Fruit fly (Drosophila melanogaster) whole organism, embryonic: Measurements from ENCODE around the gene CG15439.
A peak's percentile ranks its signal among the peaks of the same experiment; 100 is the strongest.

Source experiments
- Abd-B ChIP-seq: fragments of 200-800 bp; sonication (Bioruptor generic); optimal IDR thresholded peaks from 2 replicates; lab custom pipeline; 2018; ENCODE audit warnings: missing biosample characterization, mild to moderate bottlenecking, missing genetic modification characterization, moderate library complexity
- Adf1 ChIP-seq: fragments of 200-800 bp; sonication (Bioruptor generic); IDR thresholded peaks from 2 replicates; pipeline ENCODE4 v1.3.6; 2022; ENCODE audit warnings: missing biosample characterization, missing genetic modification characterization
- CG10147 ChIP-seq: fragments of 200-800 bp; sonication (Bioruptor generic); optimal IDR thresholded peaks from 2 replicates; lab custom pipeline; 2019; ENCODE audit warnings: missing biosample characterization, mild to moderate bottlenecking, missing genetic modification characterization, moderate library complexity
- CG1024 ChIP-seq: fragments of 200-800 bp; sonication (Bioruptor generic); IDR thresholded peaks from 2 replicates; pipeline ENCODE4 v1.3.6; 2022; ENCODE audit warnings: missing biosample characterization, missing genetic modification characterization
- CG10462 ChIP-seq: fragments of 200-800 bp; sonication (Bioruptor generic); optimal IDR thresholded peaks from 2 replicates; lab custom pipeline; 2016; ENCODE audit warnings: missing biosample characterization, missing genetic modification characterization
- CG10565 ChIP-seq: fragments of 200-800 bp; sonication (Bioruptor generic); optimal IDR thresholded peaks from 3 replicates; lab custom pipeline; 2016; ENCODE audit warnings: missing biosample characterization, mild to moderate bottlenecking, missing genetic modification characterization
- CG11504 ChIP-seq: fragments of 200-800 bp; sonication (Bioruptor generic); optimal IDR thresholded peaks from 3 replicates; lab custom pipeline; 2019; ENCODE audit warnings: missing biosample characterization, mild to moderate bottlenecking, missing genetic modification characterization, moderate library complexity
- CG12104 ChIP-seq: fragments of 200-800 bp; sonication (Bioruptor generic); optimal IDR thresholded peaks from 3 replicates; lab custom pipeline; 2016; ENCODE audit warnings: missing biosample characterization, missing genetic modification characterization
- CG12659 ChIP-seq: fragments of 200-800 bp; sonication (Bioruptor generic); optimal IDR thresholded peaks from 3 replicates; lab custom pipeline; 2017; ENCODE audit warnings: mild to moderate bottlenecking, missing biosample characterization, missing genetic modification reagents, missing genetic modification characterization
- CG13296 ChIP-seq: fragments of 200-800 bp; sonication (Bioruptor generic); optimal IDR thresholded peaks from 3 replicates; lab custom pipeline; 2018; ENCODE audit warnings: missing biosample characterization, mild to moderate bottlenecking, missing genetic modification characterization
- CG15269 ChIP-seq: fragments of 200-800 bp; sonication (Bioruptor generic); optimal IDR thresholded peaks from 2 replicates; lab custom pipeline; 2018; ENCODE audit warnings: missing biosample characterization, mild to moderate bottlenecking, missing genetic modification characterization, moderate library complexity
- CG1529 ChIP-seq: fragments of 200-800 bp; sonication (Bioruptor generic); optimal IDR thresholded peaks from 3 replicates; lab custom pipeline; 2018; ENCODE audit warnings: missing biosample characterization, missing genetic modification characterization
- CG17328 ChIP-seq: fragments of 200-800 bp; sonication (Bioruptor generic); IDR thresholded peaks from 2 replicates; pipeline ENCODE4 v1.3.6; 2022; ENCODE audit warnings: missing biosample characterization, missing genetic modification characterization
- CG17359 ChIP-seq: fragments of 200-800 bp; sonication (Bioruptor generic); optimal IDR thresholded peaks from 3 replicates; lab custom pipeline; 2018; ENCODE audit warnings: missing biosample characterization, mild to moderate bottlenecking, missing genetic modification characterization, moderate library complexity
- CG17802 ChIP-seq: fragments of 200-800 bp; sonication (Bioruptor generic); optimal IDR thresholded peaks from 2 replicates; lab custom pipeline; 2018; ENCODE audit warnings: missing biosample characterization, mild to moderate bottlenecking, missing genetic modification characterization, moderate library complexity
- CG3065 ChIP-seq: fragments of 200-800 bp; sonication (Bioruptor generic); optimal IDR thresholded peaks from 2 replicates; lab custom pipeline; 2016; ENCODE audit warnings: missing biosample characterization, missing genetic modification characterization
- CG3163 ChIP-seq: fragments of 200-800 bp; sonication (Bioruptor generic); optimal IDR thresholded peaks from 3 replicates; lab custom pipeline; 2016; ENCODE audit warnings: missing biosample characterization, missing genetic modification characterization
- CG4360 ChIP-seq: fragments of 200-800 bp; sonication (Bioruptor generic); IDR thresholded peaks from 2 replicates; pipeline ENCODE4 v1.3.6; 2022; ENCODE audit warnings: missing biosample characterization, missing genetic modification characterization
- CG6254 ChIP-seq: fragments of 200-800 bp; sonication (Bioruptor generic); optimal IDR thresholded peaks from 3 replicates; lab custom pipeline; 2017; ENCODE audit warnings: mild to moderate bottlenecking, missing biosample characterization, missing genetic modification reagents, missing genetic modification characterization
- CG7745 ChIP-seq: fragments of 200-800 bp; sonication (Bioruptor generic); optimal IDR thresholded peaks from 2 replicates; lab custom pipeline; 2018; ENCODE audit warnings: missing biosample characterization, mild to moderate bottlenecking, missing genetic modification characterization, moderate library complexity
- CG7786 ChIP-seq: fragments of 200-800 bp; sonication (Bioruptor generic); optimal IDR thresholded peaks from 2 replicates; lab custom pipeline; 2016; ENCODE audit warnings: missing biosample characterization, missing genetic modification characterization
- CG9932 ChIP-seq: fragments of 200-800 bp; sonication (Bioruptor generic); IDR thresholded peaks from 2 replicates; pipeline ENCODE4 v1.3.6; 2022; ENCODE audit warnings: missing biosample characterization, missing genetic modification characterization
- CTCF ChIP-seq: fragments of 200-800 bp; sonication (Bioruptor generic); optimal IDR thresholded peaks from 2 replicates; lab custom pipeline; 2017; ENCODE audit warnings: missing biosample characterization, mild to moderate bottlenecking, missing genetic modification characterization, moderate library complexity
- Ets65A ChIP-seq: fragments of 200-800 bp; sonication (Bioruptor generic); peaks from one replicate; lab custom pipeline; 2016; ENCODE audit warnings: missing biosample characterization, missing genetic modification characterization
- Gsc ChIP-seq: fragments of 200-800 bp; sonication (Bioruptor generic); IDR thresholded peaks from 2 replicates; pipeline ENCODE4 v1.3.6; 2022; ENCODE audit warnings: missing biosample characterization, missing genetic modification characterization
- HmgD ChIP-seq: fragments of 200-800 bp; sonication (Bioruptor generic); optimal IDR thresholded peaks from 3 replicates; lab custom pipeline; 2016; ENCODE audit warnings: missing biosample characterization, missing genetic modification characterization
- Hmr ChIP-seq: fragments of 200-800 bp; sonication (Bioruptor generic); optimal IDR thresholded peaks from 3 replicates; lab custom pipeline; 2017; ENCODE audit warnings: mild to moderate bottlenecking, missing biosample characterization, missing genetic modification reagents, missing genetic modification characterization
- Lhr ChIP-seq: fragments of 200-800 bp; sonication (Bioruptor generic); optimal IDR thresholded peaks from 3 replicates; lab custom pipeline; 2017; ENCODE audit warnings: mild to moderate bottlenecking, missing biosample characterization, missing genetic modification reagents, missing genetic modification characterization
- NFAT ChIP-seq: fragments of 200-800 bp; sonication (Bioruptor generic); IDR thresholded peaks from 2 replicates; pipeline ENCODE4 v1.3.6; 2022; ENCODE audit warnings: missing biosample characterization, missing genetic modification characterization
- PHDP ChIP-seq: fragments of 200-800 bp; sonication (Bioruptor generic); optimal IDR thresholded peaks from 3 replicates; lab custom pipeline; 2018; ENCODE audit warnings: missing biosample characterization, mild to moderate bottlenecking, missing genetic modification characterization, moderate library complexity
- Ravus ChIP-seq: fragments of 200-800 bp; sonication (Bioruptor generic); IDR thresholded peaks from 2 replicates; pipeline ENCODE4 v1.3.6; 2022; ENCODE audit warnings: missing biosample characterization, missing genetic modification characterization
- Tbp ChIP-seq: fragments of >200 bp; optimal IDR thresholded peaks from 2 replicates; lab custom pipeline; 2018; ENCODE audit warnings: missing biosample characterization, missing genetic modification characterization
- bbx ChIP-seq: fragments of 200-800 bp; sonication (Bioruptor generic); IDR thresholded peaks from 2 replicates; pipeline ENCODE4 v1.3.6; 2022; ENCODE audit warnings: missing biosample characterization, missing genetic modification characterization; ENCODE audit not compliant: partially characterized antibody
- bowl ChIP-seq: fragments of 200-800 bp; sonication (Bioruptor generic); IDR thresholded peaks from 2 replicates; pipeline ENCODE4 v1.3.6; 2022; ENCODE audit warnings: missing biosample characterization, missing genetic modification characterization
- chn ChIP-seq: fragments of 200-800 bp; sonication (Bioruptor generic); optimal IDR thresholded peaks from 2 replicates; lab custom pipeline; 2016; ENCODE audit warnings: missing biosample characterization, missing genetic modification characterization
- crc ChIP-seq: fragments of 200-800 bp; sonication (Bioruptor generic); optimal IDR thresholded peaks from 2 replicates; lab custom pipeline; 2016; ENCODE audit warnings: missing biosample characterization, missing genetic modification characterization
- da ChIP-seq: fragments of 200-800 bp; sonication (Bioruptor generic); optimal IDR thresholded peaks from 2 replicates; lab custom pipeline; 2016; ENCODE audit warnings: missing biosample characterization, missing genetic modification characterization
- dan ChIP-seq: fragments of 200-800 bp; sonication (Bioruptor generic); IDR thresholded peaks from 2 replicates; pipeline ENCODE4 v1.3.6; 2022; ENCODE audit warnings: missing biosample characterization, missing genetic modification characterization
- eyg ChIP-seq: fragments of 200-800 bp; sonication (Bioruptor generic); optimal IDR thresholded peaks from 3 replicates; lab custom pipeline; 2016; ENCODE audit warnings: missing biosample characterization, missing genetic modification characterization
- gem ChIP-seq: fragments of 200-800 bp; sonication (Bioruptor generic); optimal IDR thresholded peaks from 2 replicates; lab custom pipeline; 2019; ENCODE audit warnings: missing biosample characterization, mild to moderate bottlenecking, missing genetic modification characterization, moderate library complexity
- nerfin-1 ChIP-seq: fragments of 200-800 bp; sonication (Bioruptor generic); optimal IDR thresholded peaks from 3 replicates; lab custom pipeline; 2019; ENCODE audit warnings: missing biosample characterization, mild to moderate bottlenecking, missing genetic modification characterization, moderate library complexity
- nom ChIP-seq: fragments of 200-800 bp; sonication (Bioruptor generic); optimal IDR thresholded peaks from 2 replicates; lab custom pipeline; 2017; ENCODE audit warnings: missing biosample characterization, missing genetic modification characterization, mild to moderate bottlenecking, moderate library complexity, missing genetic modification reagents
- prd ChIP-seq, 3 experiments: fragments of >200 bp in 2 of 3; fragments of 200-800 bp in 1 of 3; sonication (Bioruptor generic) in 1 of 3; optimal IDR thresholded peaks in 2 of 3; IDR thresholded peaks in 1 of 3; 2 replicates in 2 of 3; 3 replicates in 1 of 3; pipeline versions ENCODE4 v1.3.6 to Lab custom; 2017 to 2022; ENCODE audit warnings: missing biosample characterization in 1 of 3, missing genetic modification characterization in 1 of 3
- ranshi ChIP-seq: fragments of 200-800 bp; sonication (Bioruptor generic); IDR thresholded peaks from 2 replicates; pipeline ENCODE4 v1.3.6; 2022; ENCODE audit warnings: missing biosample characterization, missing genetic modification characterization
- ro ChIP-seq: fragments of 200-800 bp; sonication (Bioruptor generic); IDR thresholded peaks from 2 replicates; pipeline ENCODE4 v1.3.6; 2022; ENCODE audit warnings: missing biosample characterization, missing genetic modification characterization
- sc ChIP-seq, 3 experiments: fragments of >200 bp in 2 of 3; fragments of 200-800 bp in 1 of 3; sonication (Bioruptor generic) in 1 of 3; optimal IDR thresholded peaks; 2 replicates in 2 of 3; 3 replicates in 1 of 3; lab custom pipeline; 2017; ENCODE audit warnings: mild to moderate bottlenecking in 1 of 3, missing biosample characterization in 1 of 3, missing genetic modification characterization in 1 of 3, missing genetic modification reagents in 1 of 3
- sens ChIP-seq: fragments of 200-800 bp; sonication (Bioruptor generic); peaks from one replicate; lab custom pipeline; 2016; ENCODE audit warnings: missing biosample characterization, missing genetic modification characterization
- sisA ChIP-seq: fragments of 200-800 bp; sonication (Bioruptor generic); IDR thresholded peaks from 2 replicates; pipeline ENCODE4 v1.3.6; 2022; ENCODE audit warnings: missing biosample characterization, missing genetic modification characterization
- tx ChIP-seq: fragments of 200-800 bp; sonication (Bioruptor generic); optimal IDR thresholded peaks from 2 replicates; lab custom pipeline; 2016; ENCODE audit warnings: missing biosample characterization, missing genetic modification characterization
- unc-4 ChIP-seq: fragments of 200-800 bp; sonication (Bioruptor generic); IDR thresholded peaks from 2 replicates; pipeline ENCODE4 v1.3.6; 2022; ENCODE audit warnings: missing biosample characterization, missing genetic modification characterization; ENCODE audit not compliant: partially characterized antibody
- usp ChIP-seq: fragments of >200 bp; optimal IDR thresholded peaks from 2 replicates; lab custom pipeline; 2017; ENCODE audit warnings: missing biosample characterization, missing genetic modification characterization

The CG15439 gene

dm6 chr2L:4448582-4449016 lies 4.2 kb downstream of the CG15439 start, which contains the start of gene MFS18 (continued):
- TF ChIP-seq dan (GFP tag; lab: Robert Waterston, UW) (peak; percentile 95), gem (peak; percentile 98), CG12659 (GFP tag; lab: Kevin White, UChicago) (peak; percentile 97), CG17359 (tag; lab: Kevin White, UChicago) (peak; percentile 100), nerfin-1 (tag; lab: Kevin White, UChicago) (peak; percentile 95), Abd-B (peak; percentile 99), ro (GFP tag; lab: Robert Waterston, UW) (peak; percentile 98), HmgD (peak; percentile 6), ranshi (GFP tag; lab: Robert Waterston, UW) (peak; percentile 99), CG15269 (tag; lab: Kevin White, UChicago) (peak; percentile 95), Adf1 (GFP tag; lab: Robert Waterston, UW) (peak; percentile 86), Ets65A (GFP tag; lab: Kevin White, UChicago) (peak; percentile 98), usp (no peak), CG10565 (GFP tag; lab: Kevin White, UChicago) (peak; percentile 84), bbx (GFP tag; lab: Robert Waterston, UW) (peak; percentile 93), Ravus (GFP tag; lab: Robert Waterston, UW) (peak; percentile 97), prd (optimal IDR thresholded peaks at IDR 0.05; lab: Kevin White, UChicago) (no peak), prd (GFP tag; IDR thresholded peaks at IDR 0.05; lab: Robert Waterston, UW) (peak; percentile 100), bowl (GFP tag; lab: Robert Waterston, UW) (peak; percentile 96), tx (peak; percentile 63), CG9932 (GFP tag; lab: Robert Waterston, UW) (peak; percentile 98), CG17802 (tag; lab: Kevin White, UChicago) (peak; percentile 92), eyg (GFP tag; lab: Kevin White, UChicago) (peak; percentile 85), CG11504 (peak; percentile 94), CG3163 (GFP tag; lab: Kevin White, UChicago) (peak; percentile 16), crc (peak; percentile 92), CG12104 (GFP tag; lab: Kevin White, UChicago) (peak; percentile 94), unc-4 (peak; percentile 52), sens (peak; percentile 97), CG3065 (peak; percentile 91), CG4360 (GFP tag; lab: Robert Waterston, UW) (peak; percentile 90), CG1024 (peak; percentile 96), CG10147 (peak; percentile 87), nom (peak; percentile 91), Lhr (peak; percentile 89), CG6254 (peak; percentile 97), CG7786 (GFP tag; lab: Kevin White, UChicago) (peak; percentile 78), Tbp (no peak), Gsc (GFP tag; lab: Robert Waterston, UW) (peak; percentile 97), sc (optimal IDR thresholded peaks at IDR 0.05; lab: Kevin White, UChicago) (no peak), sc (GFP tag; optimal IDR thresholded peaks at IDR 0.05; lab: Kevin White, UChicago) (peak; percentile 93), CG17328 (GFP tag; lab: Robert Waterston, UW) (peak; percentile 99), da (GFP tag; lab: Kevin White, UChicago) (peak; percentile 55), PHDP (tag; lab: Kevin White, UChicago) (peak; percentile 96), CG13296 (GFP tag; lab: Kevin White, UChicago) (peak; percentile 97), CG10462 (GFP tag; lab: Kevin White, UChicago) (peak; percentile 94), CTCF (peak; percentile 72), NFAT (peak; percentile 97), CG1529 (GFP tag; lab: Kevin White, UChicago) (peak; percentile 92), sisA (GFP tag; lab: Robert Waterston, UW) (peak; percentile 99), Hmr (GFP tag; lab: Kevin White, UChicago) (peak; percentile 97), CG7745 (tag; lab: Kevin White, UChicago) (peak; percentile 43), chn (GFP tag; lab: Kevin White, UChicago) (peak; percentile 93)
